Worm (Caenorhabditis elegans) whole organism, late embryonic: ENCODE measurements around the gene oac-39.

Source experiments
- ceh-14 ChIP-seq: sonication (generic microtip); optimal IDR thresholded peaks from 2 replicates; lab custom pipeline; 2016; ENCODE audit warnings: missing genotype, missing genetic modification characterization, missing compliant biosample characterization
- nfya-1 ChIP-seq: sonication (generic microtip); optimal IDR thresholded peaks from 2 replicates; lab custom pipeline; 2017; ENCODE audit warnings: missing genetic modification characterization, mild to moderate bottlenecking, missing compliant biosample characterization, antibody characterized with exemption, moderate library complexity
- pag-3 ChIP-seq: sonication (generic microtip); optimal IDR thresholded peaks from 2 replicates; lab custom pipeline; 2016; ENCODE audit warnings: missing compliant biosample characterization, missing genetic modification characterization, borderline replicate concordance

DNA sequence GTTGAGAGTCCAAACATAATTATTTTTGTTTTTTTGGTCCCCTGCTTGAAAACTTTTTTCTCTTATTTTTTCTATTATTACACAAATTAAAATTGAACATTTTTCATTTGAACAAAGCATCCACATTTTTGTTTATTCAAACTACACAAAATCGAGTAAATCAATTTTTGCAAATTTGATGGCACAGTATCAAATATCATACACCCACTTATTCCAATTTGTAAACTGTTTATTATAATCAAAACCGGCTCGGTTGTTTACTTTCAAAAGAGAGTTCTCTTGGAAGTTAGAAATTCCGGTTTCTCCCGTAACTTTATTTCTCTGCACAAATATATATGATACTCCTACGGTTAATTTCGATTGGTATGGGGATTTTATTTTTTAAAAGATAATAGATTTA is 16.5 kb upstream of the oac-39 start, which contains the start of gene lgc-26:
- TF ChIP-seq nfya-1 (no peak), ceh-14 (tag; lab: Kevin White, UChicago) (no peak), pag-3 (no peak)
